Worm (Caenorhabditis elegans): ENCODE data around the gene srd-48.
"Not testable (repeated sequence)": the region's sequence is repeated elsewhere in the genome, so short reads cannot be mapped to it uniquely, and the experiment has no call there.

ce11 chrX:12308045-12308499, 27.8 kb upstream of the srd-48 start, which contains the start of gene F17A2.16:
- TF ChIP-seq F49E8.2 (tag; optimal IDR thresholded peaks at IDR 0.05; ENCODE audit: borderline replicate concordance); ceh-82 (tag; optimal IDR thresholded peaks at IDR 0.05); ces-1 (GFP tag; optimal IDR thresholded peaks at IDR 0.05); ama-1 (optimal IDR thresholded peaks at IDR 0.05): not testable (repeated sequence)
